Worm (Caenorhabditis elegans) whole organism, L3 larva: Measurements from ENCODE around the gene ndg-4.

Experiments
- ZK546.5 ChIP-seq: sonication (generic microtip); optimal IDR thresholded peaks from 2 replicates; lab custom pipeline; 2017; ENCODE audit warnings: missing biosample characterization, missing genetic modification characterization
- ama-1 ChIP-seq: fragments of 150-350 bp; optimal IDR thresholded peaks from 2 replicates; lab custom pipeline; 2018
- ceh-16 ChIP-seq: sonication (generic microtip); optimal IDR thresholded peaks from 2 replicates; lab custom pipeline; 2017; ENCODE audit warnings: missing biosample characterization, missing genetic modification characterization
- fos-1 ChIP-seq: fragments of 150-350 bp; optimal IDR thresholded peaks from 2 replicates; lab custom pipeline; 2014; ENCODE audit warnings: missing biosample characterization, missing genetic modification characterization
- lin-39 ChIP-seq: fragments of 150-350 bp; optimal IDR thresholded peaks from 2 replicates; lab custom pipeline; 2018; ENCODE audit warnings: missing biosample characterization, missing genetic modification reagents, missing genetic modification characterization
- skn-1 ChIP-seq: fragments of 150-350 bp; optimal IDR thresholded peaks from 2 replicates; lab custom pipeline; 2014; ENCODE audit warnings: missing biosample characterization, missing genetic modification characterization
- snpc-4 ChIP-seq: fragments of 150-350 bp; optimal IDR thresholded peaks from 2 replicates; lab custom pipeline; 2014; ENCODE audit warnings: missing biosample characterization, missing genetic modification characterization
- tbx-2 ChIP-seq: sonication (generic microtip); optimal IDR thresholded peaks from 2 replicates; lab custom pipeline; 2016; ENCODE audit warnings: mild to moderate bottlenecking, missing genetic modification characterization, missing compliant biosample characterization
- ztf-4 ChIP-seq: fragments of 150-350 bp; optimal IDR thresholded peaks from 2 replicates; lab custom pipeline; 2014; ENCODE audit warnings: missing biosample characterization, missing genetic modification characterization

DNA sequence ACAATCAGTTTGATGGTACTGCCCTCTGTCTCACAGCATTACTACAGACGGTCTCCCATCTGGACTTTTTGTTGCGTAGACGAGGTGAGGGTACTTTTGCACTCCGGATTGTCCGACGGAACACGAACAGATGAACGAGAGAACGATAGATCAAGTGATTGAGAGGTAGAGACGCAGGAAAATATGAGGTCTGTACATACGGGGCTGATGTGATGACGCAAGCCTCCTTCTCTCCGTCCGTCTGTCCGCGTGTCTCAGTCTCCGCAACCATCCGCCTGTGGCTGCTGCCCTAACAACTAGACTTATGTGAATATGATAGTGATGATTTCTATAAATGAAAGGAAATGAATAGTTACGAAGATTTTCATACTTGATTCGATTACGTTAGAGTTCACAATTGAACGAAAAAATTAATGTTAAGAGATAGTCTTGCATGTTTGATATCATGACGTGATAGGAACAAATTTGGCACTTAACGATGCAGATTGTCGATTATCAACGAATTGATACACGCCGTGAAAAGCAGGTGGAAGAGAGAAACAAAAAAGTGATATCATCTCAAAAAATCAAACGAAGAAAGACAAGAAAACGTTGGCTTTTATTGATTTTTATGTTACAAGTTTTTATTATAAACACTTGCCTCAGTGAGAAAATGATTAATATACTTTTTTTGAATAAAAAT, 35.5 kb upstream of the ndg-4 start:
- TF ChIP-seq ceh-16: no peak
- TF ChIP-seq ztf-4 (tag; lab: Kevin White, UChicago): peak; percentile 23
- no peak for TF ChIP-seq ama-1 (lab: Kevin White, UChicago)
- TF ChIP-seq fos-1: peak; percentile 28
- no peak for TF ChIP-seq tbx-2 (tag; lab: Kevin White, UChicago)
- TF ChIP-seq skn-1: no peak
- TF ChIP-seq lin-39: no peak
- no peak for TF ChIP-seq snpc-4 (tag; lab: Kevin White, UChicago)
- TF ChIP-seq ZK546.5: no peak
